Worm (Caenorhabditis elegans) whole organism, mixed stage, embryonic: ENCODE results near the gene smvt-1.

Experiments
- bed-3 ChIP-seq: fragments of 200-800 bp; sonication (Bioruptor generic); optimal IDR thresholded peaks from 3 replicates; lab custom pipeline; 2018; ENCODE audit warnings: mild to moderate bottlenecking, missing genetic modification characterization, moderate library complexity, missing compliant biosample characterization
- blmp-1 ChIP-seq: fragments of 150-350 bp; optimal IDR thresholded peaks from 2 replicates; lab custom pipeline; 2014; ENCODE audit warnings: missing biosample characterization, missing genetic modification characterization
- ceh-39 ChIP-seq: fragments of 150-350 bp; optimal IDR thresholded peaks from 2 replicates; lab custom pipeline; 2014; ENCODE audit warnings: missing biosample characterization, missing genetic modification characterization
- ceh-43 ChIP-seq: fragments of 200-800 bp; sonication (Bioruptor generic); optimal IDR thresholded peaks from 2 replicates; lab custom pipeline; 2018; ENCODE audit warnings: mild to moderate bottlenecking, missing genetic modification characterization, moderate library complexity, missing compliant biosample characterization
- ceh-83 ChIP-seq: fragments of 200-800 bp; sonication (Bioruptor generic); optimal IDR thresholded peaks from 2 replicates; lab custom pipeline; 2018; ENCODE audit warnings: mild to moderate bottlenecking, missing genetic modification characterization, missing compliant biosample characterization
- ces-1 ChIP-seq: fragments of 150-350 bp; optimal IDR thresholded peaks from 2 replicates; lab custom pipeline; 2014; ENCODE audit warnings: missing biosample characterization, missing genetic modification reagents, missing genetic modification characterization
- cnd-1 ChIP-seq: fragments of 200-800 bp; sonication (Bioruptor generic); optimal IDR thresholded peaks from 2 replicates; lab custom pipeline; 2018; ENCODE audit warnings: mild to moderate bottlenecking, missing genetic modification characterization, missing compliant biosample characterization
- elt-1 ChIP-seq: sonication (generic microtip); optimal IDR thresholded peaks from 2 replicates; lab custom pipeline; 2017; ENCODE audit warnings: missing genetic modification characterization, mild to moderate bottlenecking, missing compliant biosample characterization, antibody characterized with exemption, moderate library complexity, borderline replicate concordance; ENCODE audit not compliant: insufficient read depth
- elt-3 ChIP-seq: fragments of 150-350 bp; optimal IDR thresholded peaks from 2 replicates; lab custom pipeline; 2014; ENCODE audit warnings: missing biosample characterization, missing genetic modification characterization
- flh-1 ChIP-seq: fragments of 200-800 bp; sonication (Bioruptor generic); optimal IDR thresholded peaks from 2 replicates; lab custom pipeline; 2018; ENCODE audit warnings: mild to moderate bottlenecking, missing genetic modification characterization, moderate library complexity, missing compliant biosample characterization
- ham-2 ChIP-seq: fragments of 200-800 bp; sonication (Bioruptor generic); optimal IDR thresholded peaks from 2 replicates; lab custom pipeline; 2018; ENCODE audit warnings: mild to moderate bottlenecking, missing genetic modification characterization, missing compliant biosample characterization
- hlh-1 ChIP-seq: fragments of 150-350 bp; optimal IDR thresholded peaks from 2 replicates; lab custom pipeline; 2014; ENCODE audit warnings: missing biosample characterization, missing genetic modification reagents, missing genetic modification characterization
- lin-32 ChIP-seq: fragments of 200-800 bp; sonication (Bioruptor generic); optimal IDR thresholded peaks from 2 replicates; lab custom pipeline; 2018; ENCODE audit warnings: mild to moderate bottlenecking, missing genetic modification characterization, missing compliant biosample characterization
- lsy-2 ChIP-seq: fragments of 150-350 bp; optimal IDR thresholded peaks from 2 replicates; lab custom pipeline; 2014; ENCODE audit warnings: missing biosample characterization, missing genetic modification characterization
- mab-5 ChIP-seq: fragments of 150-350 bp; optimal IDR thresholded peaks from 2 replicates; lab custom pipeline; 2014; ENCODE audit warnings: missing biosample characterization, missing genetic modification characterization
- mep-1 ChIP-seq: fragments of 150-350 bp; optimal IDR thresholded peaks from 2 replicates; lab custom pipeline; 2017; ENCODE audit warnings: missing biosample characterization, missing genetic modification reagents, missing genetic modification characterization, inconsistent platforms
- mls-2 ChIP-seq: sonication (generic microtip); optimal IDR thresholded peaks from 2 replicates; lab custom pipeline; 2016; ENCODE audit warnings: mild to moderate bottlenecking, missing genetic modification characterization, moderate library complexity, missing compliant biosample characterization
- nhr-12 ChIP-seq: fragments of 150-350 bp; optimal IDR thresholded peaks from 2 replicates; lab custom pipeline; 2014; ENCODE audit warnings: missing biosample characterization, missing genetic modification characterization
- nhr-2 ChIP-seq: fragments of 150-350 bp; optimal IDR thresholded peaks from 2 replicates; lab custom pipeline; 2014; ENCODE audit warnings: missing biosample characterization, missing genetic modification characterization
- nhr-237 ChIP-seq: fragments of 150-350 bp; optimal IDR thresholded peaks from 2 replicates; lab custom pipeline; 2014; ENCODE audit warnings: missing biosample characterization, missing genetic modification characterization
- nhr-28 ChIP-seq: fragments of 150-350 bp; optimal IDR thresholded peaks from 2 replicates; lab custom pipeline; 2014; ENCODE audit warnings: missing biosample characterization, missing genetic modification characterization
- nhr-76 ChIP-seq: sonication (generic microtip); optimal IDR thresholded peaks from 2 replicates; lab custom pipeline; 2017; ENCODE audit warnings: missing biosample characterization, missing genetic modification characterization
- pha-4 ChIP-seq: fragments of 150-350 bp; optimal IDR thresholded peaks from 2 replicates; lab custom pipeline; 2018; ENCODE audit warnings: missing biosample characterization, missing genetic modification reagents, missing genetic modification characterization
- sem-2 ChIP-seq: fragments of 200-800 bp; sonication (Bioruptor generic); optimal IDR thresholded peaks from 2 replicates; lab custom pipeline; 2018; ENCODE audit warnings: mild to moderate bottlenecking, missing genetic modification characterization, missing compliant biosample characterization
- snpc-4 ChIP-seq: fragments of 150-350 bp; optimal IDR thresholded peaks from 2 replicates; lab custom pipeline; 2014; ENCODE audit warnings: missing biosample characterization, missing genetic modification characterization
- sptf-1 ChIP-seq: sonication (generic microtip); optimal IDR thresholded peaks from 2 replicates; lab custom pipeline; 2017; ENCODE audit warnings: mild to moderate bottlenecking, missing genetic modification characterization, moderate library complexity, missing compliant biosample characterization
- tbx-8 ChIP-seq: fragments of 200-800 bp; sonication (Bioruptor generic); optimal IDR thresholded peaks from 2 replicates; lab custom pipeline; 2018; ENCODE audit warnings: mild to moderate bottlenecking, missing genetic modification characterization, moderate library complexity, missing compliant biosample characterization
- unc-39 ChIP-seq: fragments of 150-350 bp; optimal IDR thresholded peaks from 2 replicates; lab custom pipeline; 2014; ENCODE audit warnings: missing biosample characterization, missing genetic modification characterization
- unc-62 ChIP-seq: fragments of 150-350 bp; optimal IDR thresholded peaks from 2 replicates; lab custom pipeline; 2014; ENCODE audit warnings: missing biosample characterization, missing genetic modification reagents, missing genetic modification characterization
- zip-8 ChIP-seq: fragments of 150-350 bp; optimal IDR thresholded peaks from 2 replicates; lab custom pipeline; 2014; ENCODE audit warnings: missing biosample characterization, missing genetic modification characterization
- ztf-11 ChIP-seq: fragments of 150-350 bp; optimal IDR thresholded peaks from 2 replicates; lab custom pipeline; 2014; ENCODE audit warnings: missing biosample characterization, missing genetic modification characterization

Gene smvt-1

ce11 chrX:2544645-2545044 lies 4.1 kb downstream of the smvt-1 start:
- TF ChIP-seq ztf-11 (tag; lab: Kevin White, UChicago), result no peak
- no peak for TF ChIP-seq ham-2 (GFP tag; lab: Kevin White, UChicago)
- no peak for TF ChIP-seq unc-62 (GFP tag; lab: Kevin White, UChicago)
- TF ChIP-seq ceh-43 (GFP tag; lab: Kevin White, UChicago), result no peak
- TF ChIP-seq sem-2 (GFP tag; lab: Kevin White, UChicago), result no peak
- TF ChIP-seq nhr-237 (tag; lab: Kevin White, UChicago), result no peak
- TF ChIP-seq tbx-8 (GFP tag; lab: Kevin White, UChicago), result no peak
- TF ChIP-seq ceh-83 (GFP tag; lab: Kevin White, UChicago), result no peak
- TF ChIP-seq zip-8 (tag; lab: Kevin White, UChicago), result no peak
- TF ChIP-seq nhr-28 (tag; lab: Kevin White, UChicago), result no peak
- TF ChIP-seq pha-4, result no peak
- no peak for TF ChIP-seq mab-5 (tag; lab: Kevin White, UChicago)
- TF ChIP-seq nhr-12 (tag; lab: Kevin White, UChicago), result no peak
- TF ChIP-seq hlh-1 (tag; lab: Kevin White, UChicago), result no peak
- TF ChIP-seq lsy-2, result no peak
- TF ChIP-seq sptf-1 (tag; lab: Kevin White, UChicago), result no peak
- TF ChIP-seq elt-1 (tag; lab: Kevin White, UChicago), result no peak
- TF ChIP-seq, all 35 proteins: peak for 0

- no peak for TF ChIP-seq nhr-12 (tag; lab: Kevin White, UChicago)
- TF ChIP-seq nhr-76 (tag; lab: Kevin White, UChicago), result no peak
- no peak for TF ChIP-seq nhr-28 (tag; lab: Kevin White, UChicago)
- TF ChIP-seq mep-1 (tag; lab: Kevin White, UChicago), result no peak
- no peak for TF ChIP-seq snpc-4 (tag; lab: Kevin White, UChicago)
- TF ChIP-seq flh-1, result no peak
- no peak for TF ChIP-seq cnd-1
- TF ChIP-seq nhr-237 (tag; lab: Kevin White, UChicago), result no peak
- TF ChIP-seq lsy-2, result no peak
- TF ChIP-seq ceh-43 (GFP tag; lab: Kevin White, UChicago), result no peak
- TF ChIP-seq tbx-8 (GFP tag; lab: Kevin White, UChicago), result no peak
- no peak for TF ChIP-seq bed-3 (GFP tag; lab: Kevin White, UChicago)
- no peak for TF ChIP-seq unc-39 (tag; lab: Kevin White, UChicago)
- no peak for TF ChIP-seq lin-32 (GFP tag; lab: Kevin White, UChicago)
- no peak for TF ChIP-seq unc-62 (GFP tag; lab: Kevin White, UChicago)
- no peak for TF ChIP-seq sptf-1 (tag; lab: Kevin White, UChicago)
- TF ChIP-seq ces-1 (GFP tag; lab: Kevin White, UChicago), result no peak
- TF ChIP-seq ham-2 (GFP tag; lab: Kevin White, UChicago), result no peak
- no peak for TF ChIP-seq ceh-83 (GFP tag; lab: Kevin White, UChicago)
- TF ChIP-seq ztf-11 (tag; lab: Kevin White, UChicago), result no peak
These were observed 5.4 kb downstream of the smvt-1 start for ce11 chrX:2543353-2543752.

- TF ChIP-seq nhr-76 (tag; lab: Kevin White, UChicago), result no peak
These were observed 7.7 kb downstream of the smvt-1 start, which contains the start of gene F52H2.3 for ce11 chrX:2541003-2541521. TSS of gene F52H2.3 (minus strand) at chrX:2541053.

- TF ChIP-seq ces-1 (GFP tag; lab: Kevin White, UChicago), result no peak
- TF ChIP-seq nhr-237 (tag; lab: Kevin White, UChicago), result no peak
- TF ChIP-seq ceh-39 (tag; lab: Kevin White, UChicago), result no peak
- TF ChIP-seq mab-5 (tag; lab: Kevin White, UChicago), result no peak
- no peak for TF ChIP-seq nhr-28 (tag; lab: Kevin White, UChicago)
- TF ChIP-seq cnd-1, result no peak
- TF ChIP-seq sem-2 (GFP tag; lab: Kevin White, UChicago), result no peak
- TF ChIP-seq nhr-76 (tag; lab: Kevin White, UChicago), result no peak
- no peak for TF ChIP-seq blmp-1 (tag; lab: Kevin White, UChicago)
- no peak for TF ChIP-seq lsy-2
- TF ChIP-seq mep-1 (tag; lab: Kevin White, UChicago), result no peak
- TF ChIP-seq nhr-2, result no peak
- no peak for TF ChIP-seq pha-4
- TF ChIP-seq mls-2, result no peak
- TF ChIP-seq lin-32 (GFP tag; lab: Kevin White, UChicago), result no peak
- no peak for TF ChIP-seq unc-62 (GFP tag; lab: Kevin White, UChicago)
- no peak for TF ChIP-seq elt-3 (tag; lab: Kevin White, UChicago)
These were observed 10.1 kb downstream of the smvt-1 start for ce11 chrX:2538713-2539112.
